Worm (Caenorhabditis elegans) whole organism, young adult: ENCODE results near the gene casy-1.

Experiments used
- B0035.1 ChIP-seq: sonication (generic microtip); optimal IDR thresholded peaks from 2 replicates; lab custom pipeline; 2016; ENCODE audit warnings: missing genetic modification characterization, mild to moderate bottlenecking, missing compliant biosample characterization, missing genotype, missing genetic modification reagents
- B0261.1 ChIP-seq: sonication (generic microtip); optimal IDR thresholded peaks from 2 replicates; lab custom pipeline; 2016; ENCODE audit warnings: mild to moderate bottlenecking, missing genetic modification characterization, moderate library complexity, missing compliant biosample characterization
- C06A6.2 ChIP-seq: fragments of 200-800 bp; sonication (Bioruptor generic); conservative IDR thresholded peaks from 2 replicates; pipeline ENCODE4 v1.3.6; 2022; ENCODE audit warnings: missing genetic modification characterization, missing compliant biosample characterization
- D2030.7 ChIP-seq: fragments of 200-800 bp; sonication (Bioruptor generic); IDR thresholded peaks from 2 replicates; pipeline ENCODE4 v1.3.6; 2022; ENCODE audit warnings: missing genetic modification reagents, missing genetic modification characterization, missing compliant biosample characterization
- F49E8.2 ChIP-seq: sonication (generic microtip); optimal IDR thresholded peaks from 3 replicates; lab custom pipeline; 2017; ENCODE audit warnings: missing genetic modification characterization, mild to moderate bottlenecking, missing compliant biosample characterization, antibody characterized with exemption, moderate library complexity; ENCODE audit not compliant: insufficient read depth
- F52B5.7 ChIP-seq: sonication (generic microtip); optimal IDR thresholded peaks from 2 replicates; lab custom pipeline; 2016; ENCODE audit warnings: mild to moderate bottlenecking, missing genetic modification characterization, missing compliant biosample characterization
- F55B11.4 ChIP-seq: sonication (generic microtip); optimal IDR thresholded peaks from 2 replicates; lab custom pipeline; 2016; ENCODE audit warnings: missing compliant biosample characterization, missing genetic modification characterization, borderline replicate concordance; ENCODE audit not compliant: insufficient read depth
- F57A8.1 ChIP-seq: fragments of 200-800 bp; sonication (Bioruptor generic); optimal IDR thresholded peaks from 2 replicates; lab custom pipeline; 2018; ENCODE audit warnings: mild to moderate bottlenecking, missing genetic modification characterization, moderate library complexity, missing compliant biosample characterization
- K11D2.4 ChIP-seq: fragments of 200-800 bp; sonication (Bioruptor generic); IDR thresholded peaks from 2 replicates; pipeline ENCODE4 v1.3.6; 2022; ENCODE audit warnings: missing genetic modification reagents, missing genetic modification characterization, missing compliant biosample characterization
- T26A5.8 ChIP-seq: sonication (generic microtip); optimal IDR thresholded peaks from 2 replicates; lab custom pipeline; 2016; ENCODE audit warnings: missing genetic modification characterization, missing compliant biosample characterization
- aptf-2 ChIP-seq: fragments of 200-800 bp; sonication (Bioruptor generic); conservative IDR thresholded peaks from 2 replicates; pipeline ENCODE4 v1.3.6; 2022; ENCODE audit warnings: missing genetic modification reagents, missing genetic modification characterization, missing compliant biosample characterization
- atf-7 ChIP-seq: sonication (generic microtip); optimal IDR thresholded peaks from 2 replicates; lab custom pipeline; 2017; ENCODE audit warnings: mild to moderate bottlenecking, missing genetic modification characterization, missing compliant biosample characterization
- cebp-1 ChIP-seq, 2 experiments: fragments of 200-800 bp in 1 of 2; sonication (Bioruptor generic) in 1 of 2; sonication (generic microtip) in 1 of 2; IDR thresholded peaks in 1 of 2; optimal IDR thresholded peaks in 1 of 2; 2 replicates each; pipeline versions ENCODE4 v1.3.6 to Lab custom; 2017 to 2022; ENCODE audit warnings: missing compliant biosample characterization in 2 of 2, missing genetic modification characterization in 2 of 2, mild to moderate bottlenecking in 1 of 2, missing genetic modification reagents in 1 of 2, moderate library complexity in 1 of 2
- ceh-58 ChIP-seq: fragments of 200-800 bp; sonication (Bioruptor generic); IDR thresholded peaks from 2 replicates; pipeline ENCODE4 v1.3.6; 2022; ENCODE audit warnings: missing genetic modification characterization, missing compliant biosample characterization
- ceh-79 ChIP-seq: sonication (generic microtip); optimal IDR thresholded peaks from 2 replicates; lab custom pipeline; 2017; ENCODE audit warnings: mild to moderate bottlenecking, missing genetic modification characterization, missing compliant biosample characterization
- chd-7 ChIP-seq: sonication (generic microtip); optimal IDR thresholded peaks from 2 replicates; lab custom pipeline; 2016; ENCODE audit warnings: mild to moderate bottlenecking, missing genetic modification characterization, moderate library complexity, missing compliant biosample characterization
- die-1 ChIP-seq: sonication (generic microtip); optimal IDR thresholded peaks from 2 replicates; lab custom pipeline; 2016; ENCODE audit warnings: missing genotype, mild to moderate bottlenecking, missing genetic modification characterization, missing compliant biosample characterization
- dox-1 ChIP-seq: fragments of 200-800 bp; sonication (Bioruptor generic); IDR thresholded peaks from 2 replicates; pipeline ENCODE4 v1.3.6; 2022; ENCODE audit warnings: missing genetic modification reagents, missing genetic modification characterization, missing compliant biosample characterization
- egl-44 ChIP-seq: fragments of 200-800 bp; sonication (Bioruptor generic); IDR thresholded peaks from 2 replicates; pipeline ENCODE4 v1.3.6; 2022; ENCODE audit warnings: missing genetic modification reagents, missing genetic modification characterization, missing compliant biosample characterization
- fkh-3 ChIP-seq: sonication (generic microtip); optimal IDR thresholded peaks from 2 replicates; lab custom pipeline; 2016; ENCODE audit warnings: mild to moderate bottlenecking, missing genetic modification characterization, missing compliant biosample characterization
- hlh-12 ChIP-seq: sonication (generic microtip); optimal IDR thresholded peaks from 2 replicates; lab custom pipeline; 2016; ENCODE audit warnings: missing genetic modification characterization, missing compliant biosample characterization
- hlh-26 ChIP-seq: fragments of 200-800 bp; sonication (Bioruptor generic); conservative IDR thresholded peaks from 2 replicates; pipeline ENCODE4 v1.3.6; 2022; ENCODE audit warnings: missing genetic modification reagents, missing genetic modification characterization, missing compliant biosample characterization
- hmg-1.2 ChIP-seq: fragments of 200-800 bp; sonication (Bioruptor generic); IDR thresholded peaks from 2 replicates; pipeline ENCODE4 v1.3.6; 2022; ENCODE audit warnings: missing genetic modification reagents, missing genetic modification characterization, missing compliant biosample characterization
- hmg-20 ChIP-seq: fragments of 200-800 bp; sonication (Bioruptor generic); IDR thresholded peaks from 2 replicates; pipeline ENCODE4 v1.3.6; 2022; ENCODE audit warnings: missing genetic modification reagents, missing genetic modification characterization, missing compliant biosample characterization
- hrde-1 ChIP-seq: sonication (generic microtip); optimal IDR thresholded peaks from 2 replicates; lab custom pipeline; 2016; ENCODE audit warnings: missing genetic modification characterization, mild to moderate bottlenecking, missing compliant biosample characterization, moderate library complexity, missing genotype, missing genetic modification reagents, borderline replicate concordance
- let-607 ChIP-seq, 2 experiments: fragments of 200-800 bp in 1 of 2; sonication (Bioruptor generic) in 1 of 2; sonication (generic microtip) in 1 of 2; optimal IDR thresholded peaks; 2 replicates each; lab custom pipeline; 2016 to 2018; ENCODE audit warnings: mild to moderate bottlenecking in 2 of 2, missing compliant biosample characterization in 2 of 2, missing genetic modification characterization in 2 of 2, moderate library complexity in 2 of 2, missing genotype in 1 of 2
- lin-54 ChIP-seq: fragments of 200-800 bp; sonication (Bioruptor generic); optimal IDR thresholded peaks from 2 replicates; lab custom pipeline; 2018; ENCODE audit warnings: mild to moderate bottlenecking, missing genetic modification characterization, missing compliant biosample characterization
- lsl-1 ChIP-seq: fragments of 200-800 bp; sonication (Bioruptor generic); optimal IDR thresholded peaks from 2 replicates; lab custom pipeline; 2018; ENCODE audit warnings: mild to moderate bottlenecking, missing genetic modification characterization, moderate library complexity, missing compliant biosample characterization
- lsy-27 ChIP-seq: sonication (generic microtip); optimal IDR thresholded peaks from 2 replicates; lab custom pipeline; 2017; ENCODE audit warnings: missing genetic modification characterization, mild to moderate bottlenecking, missing compliant biosample characterization, antibody characterized with exemption, missing genotype, borderline replicate concordance; ENCODE audit not compliant: insufficient read depth
- madf-3 ChIP-seq: fragments of 200-800 bp; sonication (Bioruptor generic); IDR thresholded peaks from 2 replicates; pipeline ENCODE4 v1.3.6; 2022; ENCODE audit warnings: missing genetic modification reagents, missing genetic modification characterization, missing compliant biosample characterization
- mcd-1 ChIP-seq: fragments of 200-800 bp; sonication (Bioruptor generic); IDR thresholded peaks from 2 replicates; pipeline ENCODE4 v1.3.6; 2022; ENCODE audit warnings: missing genetic modification reagents, missing genetic modification characterization, missing compliant biosample characterization
- nfyb-1 ChIP-seq: fragments of 200-800 bp; sonication (Bioruptor generic); IDR thresholded peaks from 2 replicates; pipeline ENCODE4 v1.3.6; 2022; ENCODE audit warnings: missing genetic modification reagents, missing genetic modification characterization, missing compliant biosample characterization
- nhr-80 ChIP-seq: sonication (generic microtip); optimal IDR thresholded peaks from 2 replicates; lab custom pipeline; 2016; ENCODE audit warnings: missing genetic modification characterization, missing compliant biosample characterization
- somi-1 ChIP-seq: fragments of 200-800 bp; sonication (Bioruptor generic); optimal IDR thresholded peaks from 2 replicates; lab custom pipeline; 2018; ENCODE audit warnings: mild to moderate bottlenecking, missing genetic modification characterization, missing compliant biosample characterization
- tbp1 ChIP-seq: fragments of 200-800 bp; sonication (Bioruptor generic); optimal IDR thresholded peaks from 2 replicates; lab custom pipeline; 2018; ENCODE audit warnings: mild to moderate bottlenecking, missing genetic modification characterization, missing compliant biosample characterization
- tbx-9 ChIP-seq: sonication (generic microtip); optimal IDR thresholded peaks from 2 replicates; lab custom pipeline; 2016; ENCODE audit warnings: borderline replicate concordance, missing genetic modification characterization, inconsistent platforms, missing compliant biosample characterization
- tlf-1 ChIP-seq: fragments of 200-800 bp; sonication (Bioruptor generic); optimal IDR thresholded peaks from 2 replicates; lab custom pipeline; 2018; ENCODE audit warnings: mild to moderate bottlenecking, missing genetic modification characterization, missing compliant biosample characterization
- unc-62 ChIP-seq: fragments of 150-350 bp; optimal IDR thresholded peaks from 2 replicates; lab custom pipeline; 2014; ENCODE audit warnings: missing biosample characterization, missing genetic modification reagents, missing genetic modification characterization
- ztf-26 ChIP-seq: sonication (generic microtip); optimal IDR thresholded peaks from 2 replicates; lab custom pipeline; 2017; ENCODE audit warnings: missing genetic modification characterization, missing compliant biosample characterization
- ztf-6 ChIP-seq: fragments of 200-800 bp; sonication (Bioruptor generic); IDR thresholded peaks from 2 replicates; pipeline ENCODE4 v1.3.6; 2022; ENCODE audit warnings: missing genetic modification reagents, missing genetic modification characterization, missing compliant biosample characterization

casy-1 gene

DNA sequence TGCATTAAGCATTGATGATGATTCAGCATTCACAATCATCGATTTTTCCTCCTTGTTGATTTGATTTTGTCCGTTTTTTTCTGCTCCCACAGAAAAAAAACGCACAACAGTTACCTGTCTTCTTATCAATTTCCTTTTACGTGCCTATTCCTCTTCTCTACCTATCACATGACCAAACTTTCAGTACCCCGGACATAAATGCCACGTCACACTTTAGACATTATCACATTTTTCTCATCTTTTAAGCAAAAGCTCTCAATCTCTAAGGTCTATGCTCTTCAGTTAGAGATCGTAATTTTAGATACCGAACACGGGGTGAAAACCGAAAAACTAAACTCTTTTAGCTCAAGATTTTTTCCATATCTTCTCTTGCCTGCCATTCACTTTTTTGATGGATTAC is 20.5 kb downstream of the casy-1 start (continued):
- TF ChIP-seq tlf-1 (GFP tag; lab: Kevin White, UChicago) (peak; percentile 0), C06A6.2 (GFP tag; lab: Robert Waterston, UW) (no peak), F49E8.2 (tag; lab: Kevin White, UChicago) (no peak), lin-54 (GFP tag; lab: Kevin White, UChicago) (no peak), B0035.1 (no peak), die-1 (tag; lab: Kevin White, UChicago) (no peak), unc-62 (GFP tag; lab: Kevin White, UChicago) (peak; percentile 58), somi-1 (GFP tag; lab: Kevin White, UChicago) (no peak), hmg-20 (GFP tag; lab: Robert Waterston, UW) (no peak), let-607 (tag; optimal IDR thresholded peaks at IDR 0.05; lab: Kevin White, UChicago) (peak; percentile 58 to 88), D2030.7 (GFP tag; lab: Robert Waterston, UW) (no peak), T26A5.8 (tag; lab: Kevin White, UChicago) (no peak), ztf-26 (tag; lab: Kevin White, UChicago) (no peak), nfyb-1 (GFP tag; lab: Robert Waterston, UW) (0 out of 2 replicates have a peak, but pooled peaks have one; percentile 8), egl-44 (GFP tag; lab: Robert Waterston, UW) (peak; percentile 70; the same call in 1 of the 2 replicates), hrde-1 (tag; lab: Kevin White, UChicago) (no peak), hlh-26 (GFP tag; lab: Robert Waterston, UW) (no peak), chd-7 (tag; lab: Kevin White, UChicago) (peak; percentile 30), B0261.1 (tag; lab: Kevin White, UChicago) (no peak), ceh-79 (tag; lab: Kevin White, UChicago) (no peak), F52B5.7 (tag; lab: Kevin White, UChicago) (no peak), mcd-1 (no peak), fkh-3 (tag; lab: Kevin White, UChicago) (no peak), atf-7 (tag; lab: Kevin White, UChicago) (peak; percentile 23)

DNA sequence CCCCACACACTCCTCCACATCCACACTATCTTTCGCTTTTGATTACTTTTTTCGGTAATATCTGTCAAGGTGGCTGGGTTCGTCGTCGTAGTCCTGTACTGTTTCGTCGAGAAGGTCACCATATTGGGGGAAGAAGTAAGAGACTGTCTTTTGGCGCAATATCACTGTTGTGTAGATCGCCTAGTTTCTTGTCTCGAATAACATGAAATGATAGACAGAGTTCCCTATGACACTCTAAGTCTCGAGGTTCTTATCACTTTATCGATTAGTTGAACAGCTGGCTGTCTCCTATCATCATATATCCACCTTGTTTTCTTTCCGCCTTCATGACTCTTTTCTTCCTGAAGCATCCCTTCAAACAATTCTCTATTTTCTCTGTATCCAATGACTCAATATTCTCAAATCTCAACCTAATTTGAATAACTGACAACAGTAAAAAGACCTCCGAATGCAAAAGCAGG is 22.5 kb downstream of the casy-1 start:
- TF ChIP-seq F57A8.1 (GFP tag; lab: Kevin White, UChicago), result no peak
- TF ChIP-seq cebp-1 (GFP tag; IDR thresholded peaks at IDR 0.05; lab: Robert Waterston, UW), result no peak
- TF ChIP-seq cebp-1 (tag; optimal IDR thresholded peaks at IDR 0.05; lab: Kevin White, UChicago), result peak; percentile 7
- TF ChIP-seq aptf-2 (GFP tag; lab: Robert Waterston, UW), result 0 out of 2 replicates have a peak, but pooled peaks have one; percentile 19
- no peak for TF ChIP-seq F55B11.4 (tag; lab: Kevin White, UChicago)

ce11 chrII:5933133-5933532 is 23.4 kb downstream of the casy-1 start:
- 0 out of 2 replicates have a peak, but pooled peaks have one; percentile 6 for TF ChIP-seq dox-1 (GFP tag; lab: Robert Waterston, UW)
- peak; percentile 12 for TF ChIP-seq chd-7 (tag; lab: Kevin White, UChicago)
- no peak for TF ChIP-seq ztf-6 (GFP tag; lab: Robert Waterston, UW)

DNA sequence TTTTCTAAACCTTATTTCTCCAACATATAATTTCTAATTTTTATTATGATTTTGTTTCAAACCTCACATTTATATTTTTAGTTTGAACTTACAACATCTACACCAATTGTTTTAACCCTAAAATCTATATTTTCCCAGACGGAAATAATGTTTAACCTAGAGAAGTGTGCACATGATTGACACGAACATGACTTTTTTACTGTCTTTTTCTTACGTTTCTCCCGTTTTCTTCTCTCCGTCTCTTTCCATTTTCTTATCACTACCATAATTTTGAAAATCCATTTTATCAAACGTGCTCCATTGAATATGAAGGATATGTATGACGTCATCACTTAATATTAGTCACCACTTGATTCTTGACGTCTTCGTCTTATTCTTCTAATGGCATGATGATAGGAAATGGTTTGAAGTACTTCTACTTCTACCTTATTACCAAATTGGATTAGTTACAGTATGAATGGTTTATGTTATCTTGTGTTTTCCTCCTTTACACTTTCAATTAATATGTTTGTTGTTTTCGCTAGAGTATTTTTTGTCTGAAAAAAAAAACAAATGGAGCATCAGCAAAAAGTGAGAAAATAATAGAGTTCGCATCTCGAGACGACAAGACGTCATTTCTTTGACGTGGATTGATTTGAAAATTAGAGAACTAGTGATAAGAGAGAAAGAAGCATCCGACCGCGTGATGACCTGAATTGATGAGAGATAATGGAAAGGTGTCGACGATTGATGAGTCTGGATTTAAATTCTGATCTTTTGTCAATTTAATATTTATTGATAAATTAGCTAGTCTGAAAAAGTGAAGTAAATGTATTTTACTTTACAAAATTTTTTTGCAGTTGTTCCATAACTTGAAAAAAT is 24.3 kb downstream of the casy-1 start:
- no peak for TF ChIP-seq tbx-9 (tag; lab: Kevin White, UChicago)
- TF ChIP-seq lsl-1 (GFP tag; lab: Kevin White, UChicago), result no peak
- no peak for TF ChIP-seq K11D2.4 (GFP tag; lab: Robert Waterston, UW)
- TF ChIP-seq lsy-27 (tag; lab: Kevin White, UChicago), result no peak
- peak; percentile 60 for TF ChIP-seq nhr-80 (tag; lab: Kevin White, UChicago)
- TF ChIP-seq tbp1, result no peak
- TF ChIP-seq fkh-3 (tag; lab: Kevin White, UChicago), result no peak
- no peak for TF ChIP-seq madf-3 (GFP tag; lab: Robert Waterston, UW)
- TF ChIP-seq unc-62 (GFP tag; lab: Kevin White, UChicago), result peak; percentile 90
- peak; percentile 87 for TF ChIP-seq atf-7 (tag; lab: Kevin White, UChicago)
- no peak for TF ChIP-seq hmg-1.2 (GFP tag; lab: Robert Waterston, UW)
- no peak for TF ChIP-seq ceh-58 (GFP tag; lab: Robert Waterston, UW)
- no peak for TF ChIP-seq hlh-12 (tag; lab: Kevin White, UChicago)
- TF ChIP-seq let-607 (tag; optimal IDR thresholded peaks at IDR 0.05; lab: Kevin White, UChicago), result peak in 1 of 2 experiments; percentile 21
